Fruit fly (Drosophila melanogaster) whole organism, embryonic: ENCODE results near the gene WRNexo.

Experiments
- Atf6 ChIP-seq: fragments of 200-800 bp; sonication (Bioruptor generic); IDR thresholded peaks from 2 replicates; pipeline ENCODE4 v1.3.6; 2022; ENCODE audit warnings: missing biosample characterization, missing genetic modification characterization
- CG10209 ChIP-seq: fragments of 200-800 bp; sonication (Bioruptor generic); optimal IDR thresholded peaks from 3 replicates; lab custom pipeline; 2017; ENCODE audit warnings: missing biosample characterization, mild to moderate bottlenecking, missing genetic modification characterization, missing genetic modification reagents
- CG10366 ChIP-seq: fragments of 200-800 bp; sonication (Bioruptor generic); IDR thresholded peaks from 2 replicates; pipeline ENCODE4 v1.3.6; 2022; ENCODE audit warnings: missing biosample characterization, missing genetic modification characterization
- CG10979 ChIP-seq: fragments of 200-800 bp; sonication (Bioruptor generic); optimal IDR thresholded peaks from 2 replicates; lab custom pipeline; 2018; ENCODE audit warnings: missing biosample characterization, mild to moderate bottlenecking, missing genetic modification characterization, moderate library complexity
- CG11504 ChIP-seq: fragments of 200-800 bp; sonication (Bioruptor generic); optimal IDR thresholded peaks from 3 replicates; lab custom pipeline; 2019; ENCODE audit warnings: missing biosample characterization, mild to moderate bottlenecking, missing genetic modification characterization, moderate library complexity
- CG15601 ChIP-seq: fragments of 200-800 bp; sonication (Bioruptor generic); optimal IDR thresholded peaks from 3 replicates; lab custom pipeline; 2019; ENCODE audit warnings: missing biosample characterization, mild to moderate bottlenecking, missing genetic modification characterization, moderate library complexity
- CG1603 ChIP-seq: fragments of 200-800 bp; sonication (Bioruptor generic); optimal IDR thresholded peaks from 2 replicates; lab custom pipeline; 2019; ENCODE audit warnings: missing biosample characterization, mild to moderate bottlenecking, missing genetic modification characterization, moderate library complexity
- CG18764 ChIP-seq: fragments of 200-800 bp; sonication (Bioruptor generic); optimal IDR thresholded peaks from 3 replicates; lab custom pipeline; 2016; ENCODE audit warnings: missing biosample characterization, missing genetic modification characterization
- CG2199 ChIP-seq: fragments of 200-800 bp; sonication (Bioruptor generic); IDR thresholded peaks from 3 replicates; pipeline ENCODE4 v1.3.6; 2022; ENCODE audit warnings: missing biosample characterization, missing genetic modification characterization
- CG2875 ChIP-seq: fragments of 200-800 bp; sonication (Bioruptor generic); optimal IDR thresholded peaks from 2 replicates; lab custom pipeline; 2017; ENCODE audit warnings: missing biosample characterization, mild to moderate bottlenecking, missing genetic modification characterization, missing genetic modification reagents
- CG33213 ChIP-seq: fragments of 200-800 bp; sonication (Bioruptor generic); optimal IDR thresholded peaks from 3 replicates; lab custom pipeline; 2016; ENCODE audit warnings: missing biosample characterization, missing genetic modification characterization
- CG3407 ChIP-seq: fragments of 200-800 bp; sonication (Bioruptor generic); optimal IDR thresholded peaks from 2 replicates; lab custom pipeline; 2018; ENCODE audit warnings: missing biosample characterization, mild to moderate bottlenecking, missing genetic modification characterization
- CG34376 ChIP-seq: fragments of 200-800 bp; sonication (Bioruptor generic); optimal IDR thresholded peaks from 2 replicates; lab custom pipeline; 2018; ENCODE audit warnings: missing biosample characterization, mild to moderate bottlenecking, missing genetic modification characterization
- CG4617 ChIP-seq: fragments of 200-800 bp; sonication (Bioruptor generic); optimal IDR thresholded peaks from 3 replicates; lab custom pipeline; 2016; ENCODE audit warnings: missing biosample characterization, missing genetic modification characterization, borderline replicate concordance
- CG6813 ChIP-seq: fragments of 200-800 bp; sonication (Bioruptor generic); optimal IDR thresholded peaks from 2 replicates; lab custom pipeline; 2017; ENCODE audit warnings: missing biosample characterization, missing genetic modification characterization, mild to moderate bottlenecking, moderate library complexity, missing genetic modification reagents
- CG7357 ChIP-seq: fragments of 200-800 bp; sonication (Bioruptor generic); IDR thresholded peaks from 3 replicates; pipeline ENCODE4 v1.3.6; 2022; ENCODE audit warnings: missing biosample characterization, missing genetic modification characterization
- CG7372 ChIP-seq: fragments of 200-800 bp; sonication (Bioruptor generic); IDR thresholded peaks from 2 replicates; pipeline ENCODE4 v1.3.6; 2022; ENCODE audit warnings: missing biosample characterization, missing genetic modification characterization
- CG7556 ChIP-seq: fragments of 200-800 bp; sonication (Bioruptor generic); optimal IDR thresholded peaks from 2 replicates; lab custom pipeline; 2017; ENCODE audit warnings: missing biosample characterization, mild to moderate bottlenecking, missing genetic modification characterization
- CG7745 ChIP-seq: fragments of 200-800 bp; sonication (Bioruptor generic); optimal IDR thresholded peaks from 2 replicates; lab custom pipeline; 2018; ENCODE audit warnings: missing biosample characterization, mild to moderate bottlenecking, missing genetic modification characterization, moderate library complexity
- CTCF ChIP-seq: fragments of 200-800 bp; sonication (Bioruptor generic); optimal IDR thresholded peaks from 2 replicates; lab custom pipeline; 2017; ENCODE audit warnings: missing biosample characterization, mild to moderate bottlenecking, missing genetic modification characterization, moderate library complexity
- Chrac-16 ChIP-seq: fragments of 200-800 bp; sonication (Bioruptor generic); optimal IDR thresholded peaks from 3 replicates; lab custom pipeline; 2016; ENCODE audit warnings: missing biosample characterization, missing genetic modification characterization
- D ChIP-seq, 2 experiments: fragments of 200-800 bp in 1 of 2; fragments of >200 bp in 1 of 2; sonication (Bioruptor generic) in 1 of 2; optimal IDR thresholded peaks; 2 replicates in 1 of 2; 3 replicates in 1 of 2; lab custom pipeline; 2017; ENCODE audit warnings: mild to moderate bottlenecking in 1 of 2, missing biosample characterization in 1 of 2, missing genetic modification characterization in 1 of 2, missing genetic modification reagents in 1 of 2
- Fer2 ChIP-seq: fragments of 200-800 bp; sonication (Bioruptor generic); optimal IDR thresholded peaks from 2 replicates; lab custom pipeline; 2018; ENCODE audit warnings: missing biosample characterization, mild to moderate bottlenecking, missing genetic modification characterization, moderate library complexity
- HLH4C ChIP-seq: fragments of 200-800 bp; sonication (Bioruptor generic); IDR thresholded peaks from 3 replicates; pipeline ENCODE4 v1.3.6; 2022; ENCODE audit warnings: missing biosample characterization, missing genetic modification characterization; ENCODE audit not compliant: partially characterized antibody
- HLH54F ChIP-seq: fragments of 200-800 bp; sonication (Bioruptor generic); optimal IDR thresholded peaks from 3 replicates; lab custom pipeline; 2016; ENCODE audit warnings: missing biosample characterization, missing genetic modification characterization
- Nf-YB ChIP-seq: fragments of 200-800 bp; sonication (Bioruptor generic); optimal IDR thresholded peaks from 3 replicates; lab custom pipeline; 2019; ENCODE audit warnings: missing biosample characterization, mild to moderate bottlenecking, missing genetic modification characterization, moderate library complexity
- NfI ChIP-seq: fragments of 200-800 bp; sonication (Bioruptor generic); optimal IDR thresholded peaks from 3 replicates; lab custom pipeline; 2018; ENCODE audit warnings: missing biosample characterization, mild to moderate bottlenecking, missing genetic modification characterization, moderate library complexity
- PHDP ChIP-seq: fragments of 200-800 bp; sonication (Bioruptor generic); optimal IDR thresholded peaks from 3 replicates; lab custom pipeline; 2018; ENCODE audit warnings: missing biosample characterization, mild to moderate bottlenecking, missing genetic modification characterization, moderate library complexity
- Sry-δ ChIP-seq: fragments of 200-800 bp; sonication (Bioruptor generic); optimal IDR thresholded peaks from 2 replicates; lab custom pipeline; 2016; ENCODE audit warnings: missing biosample characterization, missing genetic modification characterization
- az2 ChIP-seq: fragments of 200-800 bp; sonication (Bioruptor generic); optimal IDR thresholded peaks from 3 replicates; lab custom pipeline; 2016; ENCODE audit warnings: missing biosample characterization, missing genetic modification characterization
- bbx ChIP-seq: fragments of 200-800 bp; sonication (Bioruptor generic); IDR thresholded peaks from 2 replicates; pipeline ENCODE4 v1.3.6; 2022; ENCODE audit warnings: missing biosample characterization, missing genetic modification characterization; ENCODE audit not compliant: partially characterized antibody
- cwo ChIP-seq: fragments of 200-800 bp; sonication (Bioruptor generic); optimal IDR thresholded peaks from 3 replicates; lab custom pipeline; 2017; ENCODE audit warnings: missing biosample characterization, missing genetic modification characterization, mild to moderate bottlenecking, moderate library complexity, missing genetic modification reagents
- hb ChIP-seq: fragments of 200-800 bp; sonication (Bioruptor generic); IDR thresholded peaks from 3 replicates; pipeline ENCODE4 v1.3.6; 2022; ENCODE audit warnings: missing biosample characterization, missing genetic modification characterization; ENCODE audit not compliant: partially characterized antibody
- knrl ChIP-seq: fragments of 200-800 bp; sonication (Bioruptor generic); IDR thresholded peaks from 3 replicates; pipeline ENCODE4 v1.3.6; 2022; ENCODE audit warnings: missing biosample characterization, missing genetic modification characterization; ENCODE audit not compliant: partially characterized antibody
- mld ChIP-seq: fragments of 200-800 bp; sonication (Bioruptor generic); IDR thresholded peaks from 3 replicates; pipeline ENCODE4 v1.3.6; 2022; ENCODE audit warnings: missing biosample characterization, missing genetic modification characterization; ENCODE audit not compliant: partially characterized antibody
- odd ChIP-seq: fragments of 200-800 bp; sonication (Bioruptor generic); optimal IDR thresholded peaks from 2 replicates; lab custom pipeline; 2017; ENCODE audit warnings: missing biosample characterization, mild to moderate bottlenecking, missing genetic modification characterization
- pan ChIP-seq, 4 experiments: fragments of >200 bp in 3 of 4; fragments of 200-800 bp in 1 of 4; sonication (Bioruptor generic) in 1 of 4; optimal IDR thresholded peaks in 3 of 4; IDR thresholded peaks in 1 of 4; 2 replicates each; pipeline versions ENCODE4 v1.3.6 to Lab custom; 2017 to 2022; ENCODE audit warnings: missing biosample characterization in 2 of 4, missing genetic modification characterization in 2 of 4, mixed read lengths in 1 of 4
- prd ChIP-seq, 3 experiments: fragments of >200 bp in 2 of 3; fragments of 200-800 bp in 1 of 3; sonication (Bioruptor generic) in 1 of 3; optimal IDR thresholded peaks in 2 of 3; IDR thresholded peaks in 1 of 3; 2 replicates in 2 of 3; 3 replicates in 1 of 3; pipeline versions ENCODE4 v1.3.6 to Lab custom; 2017 to 2022; ENCODE audit warnings: missing biosample characterization in 1 of 3, missing genetic modification characterization in 1 of 3
- row ChIP-seq: fragments of 200-800 bp; sonication (Bioruptor generic); IDR thresholded peaks from 3 replicates; pipeline ENCODE4 v1.3.6; 2022; ENCODE audit warnings: missing biosample characterization, missing genetic modification characterization
- sc ChIP-seq, 3 experiments: fragments of >200 bp in 2 of 3; fragments of 200-800 bp in 1 of 3; sonication (Bioruptor generic) in 1 of 3; optimal IDR thresholded peaks; 2 replicates in 2 of 3; 3 replicates in 1 of 3; lab custom pipeline; 2017; ENCODE audit warnings: mild to moderate bottlenecking in 1 of 3, missing biosample characterization in 1 of 3, missing genetic modification characterization in 1 of 3, missing genetic modification reagents in 1 of 3
- sd ChIP-seq: fragments of 200-800 bp; sonication (Bioruptor generic); optimal IDR thresholded peaks from 3 replicates; lab custom pipeline; 2018; ENCODE audit warnings: missing biosample characterization, mild to moderate bottlenecking, missing genetic modification characterization, moderate library complexity
- sna ChIP-seq: fragments of 200-800 bp; sonication (Bioruptor generic); IDR thresholded peaks from 2 replicates; pipeline ENCODE4 v1.3.6; 2022; ENCODE audit warnings: missing biosample characterization, missing genetic modification characterization; ENCODE audit not compliant: partially characterized antibody
- sqz ChIP-seq: fragments of 200-800 bp; sonication (Bioruptor generic); optimal IDR thresholded peaks from 3 replicates; lab custom pipeline; 2018; ENCODE audit warnings: missing biosample characterization, mild to moderate bottlenecking, missing genetic modification characterization
- stwl ChIP-seq: fragments of 200-800 bp; sonication (Bioruptor generic); optimal IDR thresholded peaks from 3 replicates; lab custom pipeline; 2018; ENCODE audit warnings: missing biosample characterization, mild to moderate bottlenecking, missing genetic modification characterization, moderate library complexity
- unpg ChIP-seq: fragments of 200-800 bp; sonication (Bioruptor generic); optimal IDR thresholded peaks from 3 replicates; lab custom pipeline; 2018; ENCODE audit warnings: missing biosample characterization, mild to moderate bottlenecking, missing genetic modification characterization, moderate library complexity

The WRNexo gene

dm6 chr3R:18396801-18397604 is 31.0 kb upstream of the WRNexo start, which contains the start of gene Vti1b (continued):
- peak; percentile 15 for TF ChIP-seq D (optimal IDR thresholded peaks at IDR 0.05; lab: Kevin White, UChicago)
- peak; percentile 94 for TF ChIP-seq D (GFP tag; optimal IDR thresholded peaks at IDR 0.05; lab: Kevin White, UChicago)
- TF ChIP-seq Atf6 (GFP tag; lab: Robert Waterston, UW), result peak; percentile 88
- TF ChIP-seq sc (optimal IDR thresholded peaks at IDR 0.05; lab: Kevin White, UChicago), result no peak
- peak; percentile 93 for TF ChIP-seq sc (GFP tag; optimal IDR thresholded peaks at IDR 0.05; lab: Kevin White, UChicago)
- peak; percentile 88 for TF ChIP-seq CG2875
- TF ChIP-seq CG3407 (GFP tag; lab: Kevin White, UChicago), result peak; percentile 90
- peak; percentile 94 for TF ChIP-seq CG10979 (tag; lab: Kevin White, UChicago)
- no peak for TF ChIP-seq pan (optimal IDR thresholded peaks at IDR 0.05; lab: Kevin White, UChicago)
- peak in 1 of 2 experiments; percentile 95 for TF ChIP-seq pan (GFP tag; optimal IDR thresholded peaks at IDR 0.05 in 1 of 2, IDR thresholded peaks at IDR 0.05 in 1 of 2)
- peak; percentile 98 for TF ChIP-seq row (GFP tag; lab: Robert Waterston, UW)
- TF ChIP-seq bbx (GFP tag; lab: Robert Waterston, UW), result no peak
- no peak for TF ChIP-seq hb (GFP tag; lab: Robert Waterston, UW)
- peak; percentile 94 for TF ChIP-seq CG10366 (GFP tag; lab: Robert Waterston, UW)
- peak; percentile 95 for TF ChIP-seq NfI (GFP tag; lab: Kevin White, UChicago)
- peak; percentile 85 for TF ChIP-seq odd
- peak; percentile 92 for TF ChIP-seq HLH54F (GFP tag; lab: Kevin White, UChicago)
- peak; percentile 89 for TF ChIP-seq CG6813 (GFP tag; lab: Kevin White, UChicago)
- TF ChIP-seq CG11504 (tag; lab: Kevin White, UChicago), result peak; percentile 95
- TF ChIP-seq PHDP (tag; lab: Kevin White, UChicago), result peak; percentile 94
- TF ChIP-seq az2, result peak; percentile 96
- TF ChIP-seq Sry-δ (GFP tag; lab: Kevin White, UChicago), result peak; percentile 63
- peak; percentile 85 for TF ChIP-seq CG4617 (GFP tag; lab: Kevin White, UChicago)
- TF ChIP-seq Chrac-16, result peak; percentile 96
- TF ChIP-seq CTCF (GFP tag; lab: Kevin White, UChicago), result peak; percentile 52
- TF ChIP-seq CG7357, result peak; percentile 83
- peak; percentile 35; the same call in 1 of the 3 replicates for TF ChIP-seq HLH4C (GFP tag; lab: Robert Waterston, UW)
- TF ChIP-seq Nf-YB (GFP tag; lab: Kevin White, UChicago), result peak; percentile 82
- TF ChIP-seq CG7556 (GFP tag; lab: Kevin White, UChicago), result peak; percentile 93
- TF ChIP-seq CG7745 (tag; lab: Kevin White, UChicago), result peak; percentile 31
- TF ChIP-seq sd (tag; lab: Kevin White, UChicago), result peak; percentile 75
- peak; percentile 48 for TF ChIP-seq sqz (GFP tag; lab: Kevin White, UChicago)
- TF ChIP-seq CG2199 (GFP tag; lab: Robert Waterston, UW), result peak; percentile 71
- peak; percentile 73 for TF ChIP-seq Fer2 (tag; lab: Kevin White, UChicago)
- peak; percentile 95 for TF ChIP-seq cwo (GFP tag; lab: Kevin White, UChicago)
- TF ChIP-seq sna (GFP tag; lab: Robert Waterston, UW), result 0 out of 2 replicates have a peak, but pooled peaks have one; percentile 31
- TF ChIP-seq CG18764 (GFP tag; lab: Kevin White, UChicago), result peak; percentile 79
- TF ChIP-seq unpg (GFP tag; lab: Kevin White, UChicago), result peak; percentile 93
- TF ChIP-seq CG34376, result peak; percentile 56
- peak; percentile 87 for TF ChIP-seq CG1603 (tag; lab: Kevin White, UChicago)
- TF ChIP-seq mld (GFP tag; lab: Robert Waterston, UW), result no peak
- TF ChIP-seq CG10209 (GFP tag; lab: Kevin White, UChicago), result peak; percentile 95
- TF ChIP-seq stwl, result peak; percentile 47
- peak; percentile 93 for TF ChIP-seq CG33213 (GFP tag; lab: Kevin White, UChicago)
- TF ChIP-seq knrl, result no peak
- no peak for TF ChIP-seq prd (optimal IDR thresholded peaks at IDR 0.05; lab: Kevin White, UChicago)
- peak; percentile 96 for TF ChIP-seq prd (GFP tag; IDR thresholded peaks at IDR 0.05; lab: Robert Waterston, UW)
- peak; percentile 92 for TF ChIP-seq CG15601 (tag; lab: Kevin White, UChicago)
- TF ChIP-seq CG7372 (GFP tag; lab: Robert Waterston, UW), result peak; percentile 83
